Worm (Caenorhabditis elegans) whole organism, L2 larva: ENCODE results near the gene ZK418.11.

Experiments used
- F13H6.1 ChIP-seq: sonication (generic microtip); optimal IDR thresholded peaks from 2 replicates; lab custom pipeline; 2016; ENCODE audit warnings: missing genetic modification characterization, missing compliant biosample characterization
- ZK546.5 ChIP-seq: sonication (generic microtip); optimal IDR thresholded peaks from 2 replicates; lab custom pipeline; 2017; ENCODE audit warnings: missing biosample characterization, missing genetic modification characterization
- alr-1 ChIP-seq: fragments of 150-350 bp; optimal IDR thresholded peaks from 2 replicates; lab custom pipeline; 2014; ENCODE audit warnings: missing biosample characterization, missing genetic modification characterization
- aly-2 ChIP-seq: fragments of 150-350 bp; optimal IDR thresholded peaks from 2 replicates; lab custom pipeline; 2014; ENCODE audit warnings: missing biosample characterization, missing genetic modification characterization
- ama-1 ChIP-seq: fragments of 150-350 bp; optimal IDR thresholded peaks from 2 replicates; lab custom pipeline; 2018; ENCODE audit warnings: inconsistent platforms
- blmp-1 ChIP-seq: sonication (generic microtip); optimal IDR thresholded peaks from 2 replicates; lab custom pipeline; 2017; ENCODE audit warnings: missing genetic modification characterization, mild to moderate bottlenecking, missing compliant biosample characterization, antibody characterized with exemption, moderate library complexity; ENCODE audit not compliant: insufficient read depth
- ceh-16 ChIP-seq: fragments of 150-350 bp; optimal IDR thresholded peaks from 2 replicates; lab custom pipeline; 2014; ENCODE audit warnings: missing biosample characterization, missing genetic modification characterization
- ceh-82 ChIP-seq: fragments of 150-350 bp; optimal IDR thresholded peaks from 2 replicates; lab custom pipeline; 2014; ENCODE audit warnings: missing biosample characterization, missing genetic modification characterization
- crh-2 ChIP-seq: sonication (generic microtip); optimal IDR thresholded peaks from 2 replicates; lab custom pipeline; 2017; ENCODE audit warnings: missing biosample characterization, missing genetic modification characterization
- dmd-4 ChIP-seq: sonication (generic microtip); optimal IDR thresholded peaks from 2 replicates; lab custom pipeline; 2017; ENCODE audit warnings: missing biosample characterization, missing genetic modification characterization
- fos-1 ChIP-seq: fragments of 150-350 bp; optimal IDR thresholded peaks from 2 replicates; lab custom pipeline; 2014; ENCODE audit warnings: missing biosample characterization, missing genetic modification characterization
- gmeb-1 ChIP-seq: fragments of 150-350 bp; optimal IDR thresholded peaks from 2 replicates; lab custom pipeline; 2014; ENCODE audit warnings: missing biosample characterization, missing genetic modification characterization
- lin-11 ChIP-seq: fragments of 150-350 bp; sonication (generic microtip); optimal IDR thresholded peaks from 2 replicates; lab custom pipeline; 2014; ENCODE audit warnings: missing biosample characterization, missing genetic modification characterization, inconsistent platforms, mixed read lengths
- lin-13 ChIP-seq: fragments of 150-350 bp; optimal IDR thresholded peaks from 2 replicates; lab custom pipeline; 2014; ENCODE audit warnings: missing biosample characterization, missing genetic modification reagents, missing genetic modification characterization
- lin-39 ChIP-seq: fragments of 150-350 bp; optimal IDR thresholded peaks from 2 replicates; lab custom pipeline; 2014; ENCODE audit warnings: missing biosample characterization, missing genetic modification reagents, missing genetic modification characterization
- lsy-2 ChIP-seq, 2 experiments: fragments of 150-350 bp in 1 of 2; sonication (generic microtip) in 1 of 2; optimal IDR thresholded peaks; 2 replicates each; lab custom pipeline; 2014 to 2017; ENCODE audit warnings: missing biosample characterization in 2 of 2, missing genetic modification characterization in 2 of 2
- mbf-1 ChIP-seq: sonication (generic microtip); optimal IDR thresholded peaks from 2 replicates; lab custom pipeline; 2017; ENCODE audit warnings: missing biosample characterization, missing genetic modification characterization
- mdl-1 ChIP-seq, 2 experiments: fragments of 150-350 bp in 1 of 2; sonication (generic microtip) in 1 of 2; optimal IDR thresholded peaks; 2 replicates each; lab custom pipeline; 2017; ENCODE audit warnings: missing biosample characterization in 2 of 2, missing genetic modification characterization in 2 of 2
- nhr-10 ChIP-seq: sonication (generic microtip); optimal IDR thresholded peaks from 2 replicates; lab custom pipeline; 2017; ENCODE audit warnings: missing biosample characterization, missing genetic modification characterization
- nhr-11 ChIP-seq: fragments of 150-350 bp; optimal IDR thresholded peaks from 2 replicates; lab custom pipeline; 2014; ENCODE audit warnings: missing biosample characterization, missing genetic modification characterization
- nhr-12 ChIP-seq: fragments of 150-350 bp; optimal IDR thresholded peaks from 2 replicates; lab custom pipeline; 2014; ENCODE audit warnings: missing biosample characterization, missing genetic modification characterization
- nhr-129 ChIP-seq: fragments of 150-350 bp; optimal IDR thresholded peaks from 2 replicates; lab custom pipeline; 2014; ENCODE audit warnings: missing biosample characterization, missing genetic modification characterization
- nhr-21 ChIP-seq: fragments of 150-350 bp; optimal IDR thresholded peaks from 2 replicates; lab custom pipeline; 2014; ENCODE audit warnings: missing biosample characterization, missing genetic modification characterization
- nhr-237 ChIP-seq: fragments of 150-350 bp; optimal IDR thresholded peaks from 2 replicates; lab custom pipeline; 2014; ENCODE audit warnings: missing biosample characterization, missing genetic modification characterization
- nhr-25 ChIP-seq: fragments of 150-350 bp; sonication (generic microtip); optimal IDR thresholded peaks from 3 replicates; lab custom pipeline; 2014; ENCODE audit warnings: missing biosample characterization, missing genetic modification characterization
- nhr-6 ChIP-seq: fragments of 150-350 bp; optimal IDR thresholded peaks from 2 replicates; lab custom pipeline; 2014; ENCODE audit warnings: missing biosample characterization, missing genetic modification characterization
- nhr-77 ChIP-seq: fragments of 150-350 bp; optimal IDR thresholded peaks from 2 replicates; lab custom pipeline; 2014; ENCODE audit warnings: missing biosample characterization, missing genetic modification characterization
- peb-1 ChIP-seq: fragments of 150-350 bp; optimal IDR thresholded peaks from 2 replicates; lab custom pipeline; 2014; ENCODE audit warnings: missing biosample characterization, missing genetic modification characterization
- sem-4 ChIP-seq: fragments of 150-350 bp; optimal IDR thresholded peaks from 2 replicates; lab custom pipeline; 2014; ENCODE audit warnings: missing biosample characterization, missing genetic modification reagents, missing genetic modification characterization
- skn-1 ChIP-seq: sonication (generic microtip); optimal IDR thresholded peaks from 2 replicates; lab custom pipeline; 2017; ENCODE audit warnings: missing biosample characterization, missing genetic modification characterization
- sma-3 ChIP-seq: sonication (generic microtip); optimal IDR thresholded peaks from 2 replicates; lab custom pipeline; 2016; ENCODE audit warnings: missing genetic modification reagents, missing genetic modification characterization, missing compliant biosample characterization
- snpc-4 ChIP-seq: fragments of 150-350 bp; optimal IDR thresholded peaks from 2 replicates; lab custom pipeline; 2014; ENCODE audit warnings: missing biosample characterization, missing genetic modification characterization
- unc-39 ChIP-seq: fragments of 150-350 bp; optimal IDR thresholded peaks from 2 replicates; lab custom pipeline; 2014; ENCODE audit warnings: missing biosample characterization, missing genetic modification characterization
- unc-55 ChIP-seq: fragments of 150-350 bp; sonication (generic microtip); optimal IDR thresholded peaks from 3 replicates; lab custom pipeline; 2014; ENCODE audit warnings: missing biosample characterization, missing genetic modification reagents, missing genetic modification characterization
- unc-62 ChIP-seq: fragments of 150-350 bp; optimal IDR thresholded peaks from 2 replicates; lab custom pipeline; 2014; ENCODE audit warnings: missing biosample characterization, missing genetic modification reagents, missing genetic modification characterization
- zag-1 ChIP-seq: fragments of 150-350 bp; optimal IDR thresholded peaks from 2 replicates; lab custom pipeline; 2014; ENCODE audit warnings: missing biosample characterization, missing genetic modification characterization
- ztf-1 ChIP-seq: fragments of 200-800 bp; sonication (Bioruptor generic); conservative IDR thresholded peaks from 2 replicates; pipeline ENCODE4 v1.3.6; 2022; ENCODE audit warnings: missing genetic modification characterization, missing compliant biosample characterization
- ztf-11 ChIP-seq: sonication (generic microtip); optimal IDR thresholded peaks from 2 replicates; lab custom pipeline; 2017; ENCODE audit warnings: missing biosample characterization, missing genetic modification characterization

Gene ZK418.11

DNA sequence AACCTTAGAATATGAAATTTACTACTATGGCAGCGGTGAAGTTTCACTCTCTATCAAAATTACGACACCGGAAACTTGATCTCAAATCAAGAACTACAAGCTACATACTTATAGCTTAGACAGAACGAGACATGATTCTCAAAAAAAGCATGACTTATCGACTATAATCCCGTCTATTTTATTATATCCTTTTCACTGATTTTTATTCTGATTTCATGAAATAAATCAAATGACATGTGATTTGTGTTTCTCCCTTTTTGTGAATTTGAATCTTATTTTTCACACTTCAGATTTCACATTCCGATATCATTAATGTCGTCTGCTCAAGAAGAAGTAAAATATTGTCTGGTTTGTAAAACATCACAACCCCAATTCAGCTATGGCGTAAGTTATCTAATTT is at the start of gene ZK418.11:
Gene ZK418.11, plus strand, starts transcription at position 289 of the 400 bp plus-strand sequence.
- no peak for TF ChIP-seq nhr-129 (tag; lab: Kevin White, UChicago)
- TF ChIP-seq unc-39 (tag; lab: Kevin White, UChicago): no peak
- TF ChIP-seq unc-55 (GFP tag; lab: Kevin White, UChicago): no peak
- no peak for TF ChIP-seq peb-1 (tag; lab: Kevin White, UChicago)
- TF ChIP-seq ztf-11 (tag; lab: Kevin White, UChicago): no peak
- no peak for TF ChIP-seq lin-11
- no peak for TF ChIP-seq nhr-77 (tag; lab: Kevin White, UChicago)
- TF ChIP-seq sma-3 (GFP tag; lab: Kevin White, UChicago): no peak
- no peak for TF ChIP-seq nhr-237
- TF ChIP-seq ceh-16 (tag; lab: Kevin White, UChicago): no peak
- no peak for TF ChIP-seq ZK546.5 (tag; lab: Kevin White, UChicago)
- TF ChIP-seq ama-1: no peak
- no peak for TF ChIP-seq dmd-4 (tag; lab: Kevin White, UChicago)
- no peak for TF ChIP-seq fos-1 (tag; lab: Kevin White, UChicago)
- no peak for TF ChIP-seq lin-39 (tag; lab: Kevin White, UChicago)

DNA sequence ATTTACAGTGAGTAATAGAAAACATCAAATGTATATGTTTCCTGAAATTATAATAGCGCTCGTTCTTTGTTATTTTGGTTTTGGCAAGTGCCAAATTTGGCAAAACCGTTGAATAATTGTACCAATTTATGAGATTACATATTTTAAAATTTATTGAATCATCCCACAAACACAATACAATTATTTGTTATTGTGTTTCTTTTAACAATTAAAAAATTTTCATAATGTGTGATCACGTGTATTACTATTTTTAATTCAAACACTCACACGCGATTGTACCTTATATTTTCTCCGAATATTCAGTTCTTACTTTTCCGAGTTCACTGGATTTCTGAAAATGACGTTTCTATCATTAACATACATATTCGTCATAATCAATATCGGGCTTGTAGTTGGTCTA is 43.8 kb upstream of the ZK418.11 start, which contains the start of gene R01H2.2:
Gene R01H2.2, plus strand, starts transcription at position 301 of the 400 bp plus-strand sequence.
- TF ChIP-seq crh-2 (tag; lab: Kevin White, UChicago) (no peak), dmd-4 (tag; lab: Kevin White, UChicago) (no peak), ceh-82 (tag; lab: Kevin White, UChicago) (no peak), alr-1 (no peak), sma-3 (GFP tag; lab: Kevin White, UChicago) (no peak), blmp-1 (tag; lab: Kevin White, UChicago) (no peak), unc-62 (GFP tag; lab: Kevin White, UChicago) (no peak), F13H6.1 (no peak), ztf-1 (no peak), ceh-16 (tag; lab: Kevin White, UChicago) (no peak), snpc-4 (tag; lab: Kevin White, UChicago) (no peak), ama-1 (no peak)
- TF ChIP-seq, all 48 proteins: peak for 0

DNA sequence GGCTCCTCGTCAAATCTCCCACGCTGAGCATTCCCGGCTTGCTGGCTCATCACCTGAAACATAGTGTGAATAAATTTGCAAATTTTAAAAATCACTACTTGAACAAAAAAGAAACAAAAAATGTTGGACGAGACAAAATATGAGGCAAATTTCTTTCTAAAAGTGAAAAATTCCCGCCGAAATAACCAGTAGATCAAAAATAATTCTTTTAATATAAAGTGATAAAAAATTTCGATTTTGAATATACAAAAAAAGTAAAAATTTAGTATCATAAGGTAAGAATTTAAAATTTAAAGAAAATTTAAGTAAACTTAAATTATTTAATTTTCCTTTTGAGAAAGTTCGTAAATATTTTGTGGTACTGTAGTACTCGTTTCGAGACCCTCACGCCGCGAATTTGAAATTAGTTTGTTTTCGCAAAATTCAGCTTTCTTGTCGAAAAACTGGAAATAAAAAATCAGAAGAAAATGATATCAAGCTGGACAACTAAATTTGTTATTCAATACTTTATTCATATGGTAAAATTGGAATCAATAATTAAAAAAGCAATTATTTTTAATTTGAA is 39.5 kb upstream of the ZK418.11 start, which contains the start of gene egg-2:
Gene egg-2, minus strand, starts transcription at position 53 of the 565 bp plus-strand sequence.
- TF ChIP-seq unc-62 (GFP tag; lab: Kevin White, UChicago) (no peak), nhr-21 (tag; lab: Kevin White, UChicago) (no peak), sma-3 (GFP tag; lab: Kevin White, UChicago) (no peak), aly-2 (tag; lab: Kevin White, UChicago) (no peak), ztf-11 (tag; lab: Kevin White, UChicago) (no peak), lin-39 (tag; lab: Kevin White, UChicago) (no peak), lsy-2 (tag; optimal IDR thresholded peaks at IDR 0.05; lab: Kevin White, UChicago) (no peak), F13H6.1 (no peak), nhr-237 (no peak)

DNA sequence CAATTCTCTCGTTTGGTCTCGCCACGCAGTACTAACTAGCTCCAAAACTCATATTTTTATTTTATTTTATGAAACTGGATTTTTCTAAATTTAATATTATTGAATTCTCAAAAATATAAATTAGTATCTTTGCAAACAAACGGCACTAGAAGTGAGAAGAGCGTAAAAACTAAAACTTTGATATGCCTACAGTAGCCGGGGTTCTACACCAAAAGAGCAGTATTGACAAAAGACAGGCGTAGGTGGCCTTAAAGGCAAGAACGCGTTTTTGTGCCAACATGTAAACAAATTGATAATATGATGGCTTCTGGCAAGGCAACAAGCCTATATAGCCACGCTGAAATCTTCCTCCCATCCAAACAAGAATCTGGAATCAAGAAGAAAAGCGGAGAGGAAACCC is 37.5 kb upstream of the ZK418.11 start, which contains the start of gene R01H2.1:
Gene R01H2.1, plus strand, starts transcription at position 301 of the 400 bp plus-strand sequence.
- TF ChIP-seq mbf-1: no peak
- no peak for TF ChIP-seq zag-1 (tag; lab: Kevin White, UChicago)
- no peak for TF ChIP-seq lsy-2 (tag; optimal IDR thresholded peaks at IDR 0.05; lab: Kevin White, UChicago)
- no peak for TF ChIP-seq F13H6.1
- no peak for TF ChIP-seq nhr-11
- TF ChIP-seq skn-1 (tag; lab: Kevin White, UChicago): no peak
- no peak for TF ChIP-seq nhr-25
- TF ChIP-seq, all 48 proteins: peak for 0

DNA sequence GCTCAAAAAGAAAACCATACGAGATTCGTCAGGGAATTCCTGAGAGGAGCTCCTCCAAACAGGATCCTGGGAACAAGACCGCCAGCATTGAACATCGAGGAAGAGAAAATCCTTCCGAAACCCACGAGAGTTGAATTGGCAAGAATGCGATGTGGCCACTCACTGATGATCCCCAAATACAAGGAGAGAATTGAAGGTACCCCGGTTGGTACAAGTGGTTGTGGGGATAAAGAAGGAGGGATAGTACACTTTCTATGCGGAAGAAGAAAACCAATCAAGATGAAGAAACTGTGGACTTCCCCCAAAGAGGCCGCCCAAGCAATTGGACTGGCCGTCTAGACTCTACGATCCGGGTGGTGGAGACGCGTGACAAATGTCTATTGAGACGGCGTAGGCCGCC is 37.0 kb upstream of the ZK418.11 start:
- TF ChIP-seq nhr-12: no peak
- no peak for TF ChIP-seq lin-13 (GFP tag; lab: Kevin White, UChicago)
- no peak for TF ChIP-seq nhr-25
- no peak for TF ChIP-seq unc-62 (GFP tag; lab: Kevin White, UChicago)
- TF ChIP-seq nhr-6 (tag; lab: Kevin White, UChicago): no peak
- no peak for TF ChIP-seq nhr-10 (tag; lab: Kevin White, UChicago)
- TF ChIP-seq sem-4 (tag; lab: Kevin White, UChicago): no peak
- no peak for TF ChIP-seq nhr-21 (tag; lab: Kevin White, UChicago)
- no peak for TF ChIP-seq mdl-1 (tag; optimal IDR thresholded peaks at IDR 0.05; lab: Kevin White, UChicago)
- TF ChIP-seq snpc-4 (tag; lab: Kevin White, UChicago): no peak
- TF ChIP-seq gmeb-1 (tag; lab: Kevin White, UChicago): no peak
